Fruit fly (Drosophila melanogaster): Measurements from ENCODE around the gene CG16782.

The CG16782 gene

DNA sequence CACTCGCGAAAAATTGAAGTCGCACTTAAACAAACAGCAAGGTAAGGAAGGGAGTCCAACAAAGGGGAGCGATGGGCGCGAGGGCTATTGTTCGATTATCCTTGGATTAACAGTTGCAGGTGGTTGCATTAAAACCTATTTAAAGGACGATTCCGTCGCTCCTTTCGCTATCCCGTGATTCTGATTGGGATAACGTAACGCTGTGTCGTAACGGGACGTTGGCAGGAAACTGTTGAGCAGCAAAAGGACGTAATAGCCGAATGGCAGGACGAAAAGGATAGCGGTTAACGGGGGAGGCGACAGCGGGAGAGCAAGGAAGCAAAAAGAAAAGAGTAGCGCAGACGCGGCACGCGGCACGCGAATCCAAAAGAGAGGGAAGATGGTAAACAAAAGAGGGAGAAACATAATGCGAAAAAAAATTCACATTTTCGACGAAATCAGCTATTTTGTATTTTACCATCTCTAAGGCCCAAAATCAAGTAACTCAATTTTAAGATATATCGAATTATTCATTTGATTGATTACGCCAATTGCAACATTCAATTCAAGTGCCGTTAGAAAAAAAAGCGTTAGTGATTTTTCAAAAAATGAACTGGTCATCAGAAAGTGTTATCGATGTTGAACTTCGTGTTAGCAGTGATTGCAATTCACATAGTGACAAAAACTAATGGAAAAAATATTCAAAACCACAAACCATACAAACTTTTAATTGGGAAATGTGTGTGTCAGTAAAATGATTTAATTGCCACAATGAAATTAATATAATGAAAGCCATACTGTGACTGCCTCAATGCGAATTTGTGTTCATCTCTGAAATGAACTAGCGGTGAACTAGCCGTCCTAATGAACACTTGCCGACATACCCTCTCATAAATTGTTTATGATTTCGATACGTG lies 22.3 kb upstream of the CG16782 start, which contains the start of the genes CG10804 and CG10802 (continued):
- TF ChIP-seq CG4424 (GFP tag; optimal IDR thresholded peaks at IDR 0.05) (peak; percentile 72), trem (tag; optimal IDR thresholded peaks at IDR 0.05) (peak; percentile 59), CG18262 (tag; optimal IDR thresholded peaks at IDR 0.05) (peak; percentile 72), zen2 (GFP tag; IDR thresholded peaks at IDR 0.05; ENCODE audit: partially characterized antibody) (no peak; the same call in 2 of the 3 replicates), CG11456 (GFP tag; IDR thresholded peaks at IDR 0.05) (peak; percentile 91), Gsc (GFP tag; IDR thresholded peaks at IDR 0.05) (no peak; the same call in 1 of the 2 replicates), corto (GFP tag; optimal IDR thresholded peaks at IDR 0.05) (no peak), cg (GFP tag; optimal IDR thresholded peaks at IDR 0.05) (no peak), HmgZ (tag; optimal IDR thresholded peaks at IDR 0.05) (peak; percentile 80), sima (GFP tag; optimal IDR thresholded peaks at IDR 0.05) (peak; percentile 19), fd3F (GFP tag; optimal IDR thresholded peaks at IDR 0.05) (peak; percentile 58), CG13775 (GFP tag; optimal IDR thresholded peaks at IDR 0.05) (peak; percentile 73), chm (GFP tag; IDR thresholded peaks at IDR 0.05) (peak; percentile 64; the same call in 1 of the 2 replicates), CG8944 (GFP tag; optimal IDR thresholded peaks at IDR 0.05) (peak; percentile 80), Usf (GFP tag; optimal IDR thresholded peaks at IDR 0.05) (peak; percentile 30), her (GFP tag; optimal IDR thresholded peaks at IDR 0.05) (peak; percentile 50), Dll (GFP tag; IDR thresholded peaks at IDR 0.05; ENCODE audit: partially characterized antibody) (peak; percentile 81), cas (GFP tag; IDR thresholded peaks at IDR 0.05) (peak; percentile 62), Hmx (GFP tag; optimal IDR thresholded peaks at IDR 0.05) (peak; percentile 19), HLH3B (GFP tag; IDR thresholded peaks at IDR 0.05) (peak; percentile 75), disco-r (GFP tag; optimal IDR thresholded peaks at IDR 0.05) (peak; percentile 31), esg (GFP tag; conservative IDR thresholded peaks at IDR 0.05) (peak; percentile 83), CG31388 (GFP tag; optimal IDR thresholded peaks at IDR 0.05) (no peak), Hmr (GFP tag; optimal IDR thresholded peaks at IDR 0.05) (no peak), CG8765 (GFP tag; IDR thresholded peaks at IDR 0.05) (peak; percentile 83), eyg (GFP tag; optimal IDR thresholded peaks at IDR 0.05) (peak; percentile 38), CG6654 (GFP tag; optimal IDR thresholded peaks at IDR 0.05) (peak; percentile 7), Rfx (GFP tag; IDR thresholded peaks at IDR 0.05) (peak; percentile 93), zf30C (GFP tag; optimal IDR thresholded peaks at IDR 0.05) (no peak), dati (GFP tag; IDR thresholded peaks at IDR 0.05) (0 out of 2 replicates have a peak, but pooled peaks have one; percentile 45), Dbx (GFP tag; IDR thresholded peaks at IDR 0.05) (peak; percentile 83), Dip2 (GFP tag; IDR thresholded peaks at IDR 0.05) (no peak), CG16779 (GFP tag; IDR thresholded peaks at IDR 0.05) (no peak), emc (GFP tag; optimal IDR thresholded peaks at IDR 0.05) (peak; percentile 46), CG16813 (GFP tag; IDR thresholded peaks at IDR 0.05; ENCODE audit: partially characterized antibody) (peak; percentile 77), rib (GFP tag; IDR thresholded peaks at IDR 0.05) (peak; percentile 65; the same call in 1 of the 2 replicates), mirr (GFP tag; optimal IDR thresholded peaks at IDR 0.05) (no peak), psq (GFP tag; optimal IDR thresholded peaks at IDR 0.05) (peak; percentile 26), CG11085 (GFP tag; IDR thresholded peaks at IDR 0.05) (peak; percentile 83), danr (GFP tag; IDR thresholded peaks at IDR 0.05) (peak; percentile 72), CG4617 (GFP tag; optimal IDR thresholded peaks at IDR 0.05; ENCODE audit: borderline replicate concordance) (peak; percentile 53), CG9876 (GFP tag; optimal IDR thresholded peaks at IDR 0.05) (peak; percentile 58), gsb-n (tag; optimal IDR thresholded peaks at IDR 0.05) (no peak), BEAF-32 (GFP tag; optimal IDR thresholded peaks at IDR 0.05) (peak; percentile 85), Jarid2 (GFP tag; optimal IDR thresholded peaks at IDR 0.05) (no peak), run (tag; optimal IDR thresholded peaks at IDR 0.05) (no peak), org-1 (GFP tag; optimal IDR thresholded peaks at IDR 0.05) (no peak), dysf (GFP tag; IDR thresholded peaks at IDR 0.05) (peak; percentile 89), Taf1 (GFP tag; IDR thresholded peaks at IDR 0.05) (peak; percentile 79)
